Worm (Caenorhabditis elegans) whole organism, L2 larva: ENCODE data around the gene pfs-2.

Source experiments
- Y55F3AM.14 ChIP-seq: fragments of 200-800 bp; sonication (Bioruptor generic); optimal IDR thresholded peaks from 2 replicates; lab custom pipeline; 2018; ENCODE audit warnings: mild to moderate bottlenecking, missing genetic modification characterization, missing compliant biosample characterization
- ama-1 ChIP-seq: fragments of 150-350 bp; optimal IDR thresholded peaks from 2 replicates; lab custom pipeline; 2018; ENCODE audit warnings: inconsistent platforms
- blmp-1 ChIP-seq: sonication (generic microtip); optimal IDR thresholded peaks from 2 replicates; lab custom pipeline; 2017; ENCODE audit warnings: missing genetic modification characterization, mild to moderate bottlenecking, missing compliant biosample characterization, antibody characterized with exemption, moderate library complexity; ENCODE audit not compliant: insufficient read depth
- dmd-4 ChIP-seq: sonication (generic microtip); optimal IDR thresholded peaks from 2 replicates; lab custom pipeline; 2017; ENCODE audit warnings: missing biosample characterization, missing genetic modification characterization
- elt-1 ChIP-seq: fragments of 150-350 bp; optimal IDR thresholded peaks from 2 replicates; lab custom pipeline; 2014; ENCODE audit warnings: missing biosample characterization, missing genetic modification characterization
- elt-3 ChIP-seq: sonication (generic microtip); optimal IDR thresholded peaks from 2 replicates; lab custom pipeline; 2017; ENCODE audit warnings: missing biosample characterization, missing genetic modification characterization
- mbf-1 ChIP-seq: sonication (generic microtip); optimal IDR thresholded peaks from 2 replicates; lab custom pipeline; 2017; ENCODE audit warnings: missing biosample characterization, missing genetic modification characterization
- mdl-1 ChIP-seq, 2 experiments: fragments of 150-350 bp in 1 of 2; sonication (generic microtip) in 1 of 2; optimal IDR thresholded peaks; 2 replicates each; lab custom pipeline; 2017; ENCODE audit warnings: missing biosample characterization in 2 of 2, missing genetic modification characterization in 2 of 2
- nhr-10 ChIP-seq: sonication (generic microtip); optimal IDR thresholded peaks from 2 replicates; lab custom pipeline; 2017; ENCODE audit warnings: missing biosample characterization, missing genetic modification characterization
- nhr-23 ChIP-seq: fragments of 150-350 bp; optimal IDR thresholded peaks from 2 replicates; lab custom pipeline; 2014; ENCODE audit warnings: missing biosample characterization, missing genetic modification reagents, missing genetic modification characterization
- peb-1 ChIP-seq: fragments of 150-350 bp; optimal IDR thresholded peaks from 2 replicates; lab custom pipeline; 2014; ENCODE audit warnings: missing biosample characterization, missing genetic modification characterization
- sma-3 ChIP-seq: sonication (generic microtip); optimal IDR thresholded peaks from 2 replicates; lab custom pipeline; 2016; ENCODE audit warnings: missing genetic modification reagents, missing genetic modification characterization, missing compliant biosample characterization
- unc-39 ChIP-seq: fragments of 150-350 bp; optimal IDR thresholded peaks from 2 replicates; lab custom pipeline; 2014; ENCODE audit warnings: missing biosample characterization, missing genetic modification characterization

- TF ChIP-seq nhr-10 (tag; lab: Kevin White, UChicago), result no peak
- TF ChIP-seq dmd-4 (tag; lab: Kevin White, UChicago), result no peak
- TF ChIP-seq nhr-23 (tag; lab: Kevin White, UChicago), result no peak
- no peak for TF ChIP-seq peb-1 (tag; lab: Kevin White, UChicago)
- TF ChIP-seq blmp-1, result peak; percentile 43
- peak; percentile 23 to 52 for TF ChIP-seq mdl-1 (tag; optimal IDR thresholded peaks at IDR 0.05; lab: Kevin White, UChicago)
- no peak for TF ChIP-seq mbf-1 (tag; lab: Kevin White, UChicago)
- no peak for TF ChIP-seq ama-1 (lab: Kevin White, UChicago)
- TF ChIP-seq Y55F3AM.14, result peak; percentile 70
- no peak for TF ChIP-seq elt-1 (tag; lab: Kevin White, UChicago)
- TF ChIP-seq unc-39 (tag; lab: Kevin White, UChicago), result no peak
- no peak for TF ChIP-seq elt-3 (tag; lab: Kevin White, UChicago)
- TF ChIP-seq sma-3 (GFP tag; lab: Kevin White, UChicago), result peak; percentile 87
Measured at ce11 chrII:14404741-14405488, 46.7 kb downstream of the pfs-2 start.
